Worm (Caenorhabditis elegans) whole organism, mixed stage, embryonic: ENCODE results near the gene F35G2.1.

ENCODE experiments used
- blmp-1 ChIP-seq: fragments of 150-350 bp; optimal IDR thresholded peaks from 2 replicates; lab custom pipeline; 2014; ENCODE audit warnings: missing biosample characterization, missing genetic modification characterization
- nhr-76 ChIP-seq: sonication (generic microtip); optimal IDR thresholded peaks from 2 replicates; lab custom pipeline; 2017; ENCODE audit warnings: missing biosample characterization, missing genetic modification characterization
- unc-62 ChIP-seq: fragments of 150-350 bp; optimal IDR thresholded peaks from 2 replicates; lab custom pipeline; 2014; ENCODE audit warnings: missing biosample characterization, missing genetic modification reagents, missing genetic modification characterization
- ztf-11 ChIP-seq: fragments of 150-350 bp; optimal IDR thresholded peaks from 2 replicates; lab custom pipeline; 2014; ENCODE audit warnings: missing biosample characterization, missing genetic modification characterization

DNA sequence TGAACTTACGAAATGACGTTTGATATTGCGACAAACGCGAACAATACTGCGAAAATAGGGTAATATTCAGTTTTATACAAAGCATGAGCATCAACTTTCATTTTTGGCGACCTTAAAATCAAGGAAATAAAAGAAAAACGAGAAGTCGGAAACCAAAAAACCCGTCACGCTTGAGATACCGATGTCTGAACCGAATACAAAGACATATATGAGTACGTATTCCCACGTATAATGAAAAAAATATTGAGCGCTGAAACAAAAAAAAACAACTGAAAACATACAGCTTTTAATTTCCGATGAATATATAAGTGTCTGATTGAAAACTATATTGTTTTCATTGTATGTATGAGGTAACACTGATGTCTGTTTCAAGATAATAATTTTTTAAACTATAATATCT, 26.6 kb downstream of the F35G2.1 start, which contains the start of gene sre-18:
- TF ChIP-seq unc-62 (GFP tag; lab: Kevin White, UChicago) (no peak), ztf-11 (tag; lab: Kevin White, UChicago) (no peak), nhr-76 (no peak), blmp-1 (tag; lab: Kevin White, UChicago) (no peak)
